Worm (Caenorhabditis elegans): ENCODE results near the gene F53C11.4.
A peak's percentile ranks its signal among the peaks of the same experiment; 100 is the strongest.

- TF ChIP-seq ztf-7 (tag; optimal IDR thresholded peaks at IDR 0.05) (no peak), nhr-42 (GFP tag; IDR thresholded peaks at IDR 0.05) (no peak), F49E8.2 (tag; optimal IDR thresholded peaks at IDR 0.05; ENCODE audit: borderline replicate concordance) (no peak), ceh-62 (tag; optimal IDR thresholded peaks at IDR 0.05) (no peak), daf-19 (GFP tag; conservative IDR thresholded peaks at IDR 0.05) (no peak), unc-62 (GFP tag; optimal IDR thresholded peaks at IDR 0.05 in 1 of 2) (no peak), unc-62 (tag; optimal IDR thresholded peaks at IDR 0.05) (no peak), nhr-77 (tag; optimal IDR thresholded peaks at IDR 0.05) (no peak), aly-2 (tag; optimal IDR thresholded peaks at IDR 0.05) (no peak), egl-27 (tag; optimal IDR thresholded peaks at IDR 0.05) (no peak), egl-43 (GFP tag; IDR thresholded peaks at IDR 0.05) (0 out of 2 replicates have a peak, but pooled peaks have one; percentile 17)
Measured at ce11 chrV:13794046-13794445, 6.9 kb upstream of the F53C11.4 start.

All from whole organism, L4 larva.